Fruit fly (Drosophila melanogaster): Measurements from ENCODE around the gene Xport-A.

Xport-A gene

dm6 chr3R:19902328-19902727 is 12.9 kb downstream of the Xport-A start (continued):
- no peak for TF ChIP-seq sna (GFP tag; IDR thresholded peaks at IDR 0.05; ENCODE audit: partially characterized antibody)
- TF ChIP-seq caup (GFP tag; optimal IDR thresholded peaks at IDR 0.05; ENCODE audit: severe bottlenecking): peak; percentile 9
- no peak for TF ChIP-seq CG8089 (GFP tag; optimal IDR thresholded peaks at IDR 0.05)
- no peak for TF ChIP-seq CG16815 (GFP tag; optimal IDR thresholded peaks at IDR 0.05)
- no peak for TF ChIP-seq CG4328 (GFP tag; optimal IDR thresholded peaks at IDR 0.05)
- TF ChIP-seq CG5953 (GFP tag; IDR thresholded peaks at IDR 0.05): no peak
- no peak for TF ChIP-seq CG10431 (GFP tag; optimal IDR thresholded peaks at IDR 0.05)
- no peak for TF ChIP-seq Poxn (GFP tag; IDR thresholded peaks at IDR 0.05)
- no peak for TF ChIP-seq gt (GFP tag; IDR thresholded peaks at IDR 0.05)
- TF ChIP-seq bowl (GFP tag; IDR thresholded peaks at IDR 0.05): no peak
- no peak for TF ChIP-seq cato (GFP tag; optimal IDR thresholded peaks at IDR 0.05; ENCODE audit: borderline replicate concordance)
- TF ChIP-seq Ada2b (GFP tag; IDR thresholded peaks at IDR 0.05): peak; percentile 25; the same call in 1 of the 2 replicates
- TF ChIP-seq CG18011 (GFP tag; optimal IDR thresholded peaks at IDR 0.05): no peak
- no peak for TF ChIP-seq Dek (tag; optimal IDR thresholded peaks at IDR 0.05)
- TF ChIP-seq sug (tag; optimal IDR thresholded peaks at IDR 0.05): no peak
- peak; percentile 42; the same call in 1 of the 2 replicates for TF ChIP-seq CG11247 (GFP tag; IDR thresholded peaks at IDR 0.05)
- no peak for TF ChIP-seq CG16863 (GFP tag; optimal IDR thresholded peaks at IDR 0.05)
- no peak for TF ChIP-seq pzg (GFP tag; optimal IDR thresholded peaks at IDR 0.05)
- peak; percentile 4 for TF ChIP-seq CG13424 (tag; optimal IDR thresholded peaks at IDR 0.05)
- TF ChIP-seq CG10209 (GFP tag; optimal IDR thresholded peaks at IDR 0.05): no peak
- no peak for TF ChIP-seq toy (GFP tag; IDR thresholded peaks at IDR 0.05)
- no peak for TF ChIP-seq CG2875 (GFP tag; optimal IDR thresholded peaks at IDR 0.05)
- no peak for TF ChIP-seq CG12299 (tag; optimal IDR thresholded peaks at IDR 0.05)
- TF ChIP-seq Dad (GFP tag; optimal IDR thresholded peaks at IDR 0.05): no peak
- TF ChIP-seq Hsf (GFP tag; optimal IDR thresholded peaks at IDR 0.05): no peak
- TF ChIP-seq CG18619 (GFP tag; optimal IDR thresholded peaks at IDR 0.05): no peak
- TF ChIP-seq CG4404 (GFP tag; IDR thresholded peaks at IDR 0.05): no peak
- no peak for TF ChIP-seq Ssrp (tag; optimal IDR thresholded peaks at IDR 0.05)
- TF ChIP-seq seq (GFP tag; IDR thresholded peaks at IDR 0.05): no peak
- no peak for TF ChIP-seq CG9797 (GFP tag; optimal IDR thresholded peaks at IDR 0.05)
- no peak for TF ChIP-seq CG8765 (GFP tag; IDR thresholded peaks at IDR 0.05)
- TF ChIP-seq CG4360 (GFP tag; IDR thresholded peaks at IDR 0.05): no peak
- TF ChIP-seq CG1832 (GFP tag; optimal IDR thresholded peaks at IDR 0.05): no peak
- no peak for TF ChIP-seq usp (GFP tag; optimal IDR thresholded peaks at IDR 0.05)
- no peak for TF ChIP-seq so (GFP tag; IDR thresholded peaks at IDR 0.05)
- no peak for TF ChIP-seq Six4 (GFP tag; optimal IDR thresholded peaks at IDR 0.05)
- no peak for TF ChIP-seq lov (optimal IDR thresholded peaks at IDR 0.05)
- TF ChIP-seq lov (GFP tag; IDR thresholded peaks at IDR 0.05): no peak
- no peak for TF ChIP-seq B-H1 (GFP tag; IDR thresholded peaks at IDR 0.05)
- no peak for TF ChIP-seq mld (GFP tag; IDR thresholded peaks at IDR 0.05; ENCODE audit: partially characterized antibody)
- no peak for TF ChIP-seq nerfin-1 (tag; optimal IDR thresholded peaks at IDR 0.05)
- peak; percentile 13 for TF ChIP-seq CG10543 (GFP tag; optimal IDR thresholded peaks at IDR 0.05)
- TF ChIP-seq Nf-YC (tag; optimal IDR thresholded peaks at IDR 0.05): peak; percentile 36
- no peak for TF ChIP-seq unpg (GFP tag; optimal IDR thresholded peaks at IDR 0.05)
- no peak for TF ChIP-seq onecut (GFP tag; IDR thresholded peaks at IDR 0.05)
- TF ChIP-seq tin (GFP tag; optimal IDR thresholded peaks at IDR 0.05): no peak
- no peak for TF ChIP-seq CG12219 (GFP tag; optimal IDR thresholded peaks at IDR 0.05)
- no peak for TF ChIP-seq CG13123 (GFP tag; optimal IDR thresholded peaks at IDR 0.05)
- no peak for TF ChIP-seq grn (GFP tag; optimal IDR thresholded peaks at IDR 0.05)
- TF ChIP-seq sens-2 (GFP tag; IDR thresholded peaks at IDR 0.05): no peak
- peak; percentile 19; the same call in 1 of the 3 replicates for TF ChIP-seq tgo (GFP tag; IDR thresholded peaks at IDR 0.05)
- TF ChIP-seq CG11723 (GFP tag; optimal IDR thresholded peaks at IDR 0.05): no peak

All from whole organism, embryonic.